Worm (Caenorhabditis elegans) whole organism, late embryonic: ENCODE data around the gene srw-2.

Source experiments
- che-1 ChIP-seq: sonication (generic microtip); optimal IDR thresholded peaks from 2 replicates; lab custom pipeline; 2016; ENCODE audit warnings: mild to moderate bottlenecking, missing genetic modification characterization, missing compliant biosample characterization
- fkh-10 ChIP-seq: fragments of 150-350 bp; optimal IDR thresholded peaks from 2 replicates; lab custom pipeline; 2014; ENCODE audit warnings: missing biosample characterization, missing genetic modification reagents, missing genetic modification characterization
- nfya-1 ChIP-seq: sonication (generic microtip); optimal IDR thresholded peaks from 2 replicates; lab custom pipeline; 2017; ENCODE audit warnings: missing genetic modification characterization, mild to moderate bottlenecking, missing compliant biosample characterization, antibody characterized with exemption, moderate library complexity
- nhr-11 ChIP-seq: fragments of 150-350 bp; optimal IDR thresholded peaks from 2 replicates; lab custom pipeline; 2014; ENCODE audit warnings: missing biosample characterization, missing genetic modification characterization
- pha-4 ChIP-seq: fragments of 150-350 bp; optimal IDR thresholded peaks from 2 replicates; lab custom pipeline; 2018; ENCODE audit warnings: missing biosample characterization, missing genetic modification reagents, missing genetic modification characterization
- sox-4 ChIP-seq: sonication (generic microtip); optimal IDR thresholded peaks from 2 replicates; lab custom pipeline; 2017; ENCODE audit warnings: mild to moderate bottlenecking, missing genetic modification characterization, inconsistent platforms, missing compliant biosample characterization
- tbx-7 ChIP-seq: sonication (generic microtip); optimal IDR thresholded peaks from 2 replicates; lab custom pipeline; 2016; ENCODE audit warnings: missing genotype, missing genetic modification characterization, missing compliant biosample characterization
- zip-5 ChIP-seq: sonication (generic microtip); optimal IDR thresholded peaks from 2 replicates; lab custom pipeline; 2016; ENCODE audit warnings: missing genetic modification characterization, missing compliant biosample characterization

DNA sequence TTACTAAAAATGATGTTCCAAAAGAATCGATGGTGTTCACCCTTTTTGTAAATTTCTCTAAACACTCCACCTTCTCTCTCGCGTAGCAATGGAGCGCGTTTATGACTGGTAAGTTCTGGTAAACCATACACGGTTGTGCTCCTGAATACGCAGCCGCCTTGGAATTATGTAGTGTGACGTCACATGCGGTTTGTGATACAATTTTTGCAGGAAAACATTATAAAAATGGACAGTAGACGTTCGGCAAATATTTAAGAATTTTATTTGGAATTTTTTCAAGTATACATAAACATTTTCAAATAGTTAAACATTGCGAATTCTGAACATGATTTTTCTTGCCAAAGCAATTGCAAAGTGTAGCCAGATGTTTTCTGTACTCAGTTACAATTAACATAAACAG, 46.8 kb downstream of the srw-2 start, which contains the start of gene F37B4.10:
- TF ChIP-seq zip-5 (no peak), sox-4 (tag; lab: Kevin White, UChicago) (no peak), fkh-10 (GFP tag; lab: Kevin White, UChicago) (no peak), che-1 (no peak), tbx-7 (tag; lab: Kevin White, UChicago) (no peak), nhr-11 (tag; lab: Kevin White, UChicago) (no peak), pha-4 (tag; lab: Kevin White, UChicago) (no peak), nfya-1 (tag; lab: Kevin White, UChicago) (no peak)
